Fruit fly (Drosophila melanogaster): ENCODE measurements around the gene Fntb.
A peak's percentile ranks its signal among the peaks of the same experiment; 100 is the strongest.

dm6 chr3R:16469501-16470263, 36.9 kb downstream of the Fntb start, which contains the start of the genes CG42232 and CSN5:
- TF ChIP-seq cwo (GFP tag; optimal IDR thresholded peaks at IDR 0.05) (no peak), bcd (GFP tag; optimal IDR thresholded peaks at IDR 0.05) (no peak), CG7963 (GFP tag; IDR thresholded peaks at IDR 0.05; ENCODE audit: partially characterized antibody) (no peak), sd (tag; optimal IDR thresholded peaks at IDR 0.05) (no peak), Taf1 (GFP tag; IDR thresholded peaks at IDR 0.05) (no peak), CG15011 (GFP tag; optimal IDR thresholded peaks at IDR 0.05) (no peak), CG8290 (GFP tag; optimal IDR thresholded peaks at IDR 0.05) (no peak), CG8290 (tag; optimal IDR thresholded peaks at IDR 0.05) (no peak), CG4617 (GFP tag; optimal IDR thresholded peaks at IDR 0.05; ENCODE audit: borderline replicate concordance) (peak; percentile 13), Fer1 (GFP tag; optimal IDR thresholded peaks at IDR 0.05) (no peak), Dbx (GFP tag; IDR thresholded peaks at IDR 0.05) (peak; percentile 47; the same call in 1 of the 3 replicates), CG32532 (GFP tag; IDR thresholded peaks at IDR 0.05) (peak; percentile 57), zfh2 (GFP tag; optimal IDR thresholded peaks at IDR 0.05) (peak; percentile 44), ftz-f1 (GFP tag; optimal IDR thresholded peaks at IDR 0.05) (no peak), CG17912 (GFP tag; optimal IDR thresholded peaks at IDR 0.05) (no peak)

All from whole organism, embryonic.